Worm (Caenorhabditis elegans) whole organism, L4 larva: ENCODE measurements around the gene F23F12.3.

Experiments used
- F10B5.3 ChIP-seq: sonication (generic microtip); optimal IDR thresholded peaks from 2 replicates; lab custom pipeline; 2016; ENCODE audit warnings: mild to moderate bottlenecking, missing genetic modification characterization, missing compliant biosample characterization
- F26F4.8 ChIP-seq: fragments of 200-800 bp; sonication (Bioruptor generic); conservative IDR thresholded peaks from 2 replicates; pipeline ENCODE4 v1.3.6; 2022; ENCODE audit warnings: missing genetic modification characterization, missing compliant biosample characterization
- F44E2.7 ChIP-seq: fragments of 200-800 bp; sonication (Bioruptor generic); IDR thresholded peaks from 2 replicates; pipeline ENCODE4 v2.1.2; 2022; ENCODE audit warnings: missing genetic modification characterization, missing compliant biosample characterization
- T20F7.1 ChIP-seq: fragments of 200-800 bp; sonication (Bioruptor generic); optimal IDR thresholded peaks from 2 replicates; lab custom pipeline; 2018; ENCODE audit warnings: mild to moderate bottlenecking, missing genetic modification characterization, missing compliant biosample characterization
- Y5F2A.4 ChIP-seq: fragments of 200-800 bp; sonication (Bioruptor generic); optimal IDR thresholded peaks from 2 replicates; lab custom pipeline; 2018; ENCODE audit warnings: mild to moderate bottlenecking, missing genetic modification characterization, missing compliant biosample characterization
- Y75B8A.6 ChIP-seq: fragments of 200-800 bp; sonication (Bioruptor generic); IDR thresholded peaks from 2 replicates; pipeline ENCODE4 v1.3.6; 2022; ENCODE audit warnings: missing genetic modification reagents, missing genetic modification characterization, missing compliant biosample characterization
- aha-1 ChIP-seq: fragments of 150-350 bp; peaks from one replicate; lab custom pipeline; 2014; ENCODE audit warnings: missing biosample characterization, missing genetic modification characterization
- ama-1 ChIP-seq: fragments of 150-350 bp; optimal IDR thresholded peaks from 2 replicates; lab custom pipeline; 2014; ENCODE audit warnings: inconsistent platforms, mixed read lengths
- attf-4 ChIP-seq: sonication (generic microtip); optimal IDR thresholded peaks from 3 replicates; lab custom pipeline; 2017; ENCODE audit warnings: missing biosample characterization, missing genetic modification characterization
- ceh-32 ChIP-seq: sonication (generic microtip); optimal IDR thresholded peaks from 2 replicates; lab custom pipeline; 2016; ENCODE audit warnings: mild to moderate bottlenecking, missing genetic modification characterization, missing compliant biosample characterization; ENCODE audit not compliant: poor library complexity
- daf-12 ChIP-seq: fragments of 150-350 bp; optimal IDR thresholded peaks from 2 replicates; lab custom pipeline; 2014; ENCODE audit warnings: missing biosample characterization, missing genetic modification reagents, missing genetic modification characterization
- dmd-6 ChIP-seq: fragments of 200-800 bp; sonication (Bioruptor generic); IDR thresholded peaks from 2 replicates; pipeline ENCODE4 v1.3.6; 2022; ENCODE audit warnings: missing genetic modification reagents, missing genetic modification characterization, missing compliant biosample characterization
- dpl-1 ChIP-seq: fragments of 150-350 bp; optimal IDR thresholded peaks from 2 replicates; lab custom pipeline; 2014; ENCODE audit warnings: missing biosample characterization, missing genetic modification reagents, missing genetic modification characterization
- duxl-1 ChIP-seq: sonication (generic microtip); optimal IDR thresholded peaks from 2 replicates; lab custom pipeline; 2016; ENCODE audit warnings: mild to moderate bottlenecking, missing genetic modification characterization, moderate library complexity, missing compliant biosample characterization; ENCODE audit not compliant: poor library complexity
- dve-1 ChIP-seq: sonication (generic microtip); optimal IDR thresholded peaks from 2 replicates; lab custom pipeline; 2017; ENCODE audit warnings: antibody characterized with exemption, mild to moderate bottlenecking, missing genetic modification characterization, missing compliant biosample characterization; ENCODE audit not compliant: insufficient read depth
- fkh-10 ChIP-seq: fragments of 150-350 bp; optimal IDR thresholded peaks from 2 replicates; lab custom pipeline; 2014; ENCODE audit warnings: missing biosample characterization, missing genetic modification reagents, missing genetic modification characterization
- fos-1 ChIP-seq: fragments of 150-350 bp; optimal IDR thresholded peaks from 2 replicates; lab custom pipeline; 2014; ENCODE audit warnings: missing biosample characterization, missing genetic modification characterization
- gei-8 ChIP-seq: fragments of 200-800 bp; sonication (Bioruptor generic); optimal IDR thresholded peaks from 2 replicates; lab custom pipeline; 2018; ENCODE audit warnings: mild to moderate bottlenecking, missing genetic modification characterization, missing compliant biosample characterization
- hlh-11 ChIP-seq: fragments of 200-800 bp; sonication (Bioruptor generic); optimal IDR thresholded peaks from 2 replicates; lab custom pipeline; 2018; ENCODE audit warnings: mild to moderate bottlenecking, missing genetic modification characterization, missing compliant biosample characterization
- hlh-30 ChIP-seq: sonication (generic microtip); optimal IDR thresholded peaks from 2 replicates; lab custom pipeline; 2017; ENCODE audit warnings: antibody characterized with exemption, mild to moderate bottlenecking, missing genetic modification characterization, missing compliant biosample characterization; ENCODE audit not compliant: insufficient read depth
- hmg-1.1 ChIP-seq: fragments of 200-800 bp; sonication (Bioruptor generic); IDR thresholded peaks from 2 replicates; pipeline ENCODE4 v1.3.6; 2022; ENCODE audit warnings: missing genetic modification reagents, missing genetic modification characterization, missing compliant biosample characterization
- jun-1 ChIP-seq: fragments of 150-350 bp; optimal IDR thresholded peaks from 2 replicates; lab custom pipeline; 2014; ENCODE audit warnings: missing biosample characterization, missing genetic modification reagents, missing genetic modification characterization
- lin-1 ChIP-seq: fragments of 200-800 bp; sonication (Bioruptor generic); IDR thresholded peaks from 2 replicates; pipeline ENCODE4 v1.3.6; 2022; ENCODE audit warnings: missing genetic modification reagents, missing genetic modification characterization, missing compliant biosample characterization
- lin-15B ChIP-seq: fragments of 150-350 bp; sonication (generic microtip); optimal IDR thresholded peaks from 3 replicates; lab custom pipeline; 2014; ENCODE audit warnings: missing biosample characterization, missing genetic modification characterization
- lin-38 ChIP-seq: fragments of 200-800 bp; sonication (Bioruptor generic); IDR thresholded peaks from 2 replicates; pipeline ENCODE4 v1.3.6; 2022; ENCODE audit warnings: missing genetic modification reagents, missing genetic modification characterization, missing compliant biosample characterization
- lsy-2 ChIP-seq, 2 experiments: fragments of 150-350 bp in 1 of 2; sonication (generic microtip) in 1 of 2; optimal IDR thresholded peaks; 2 replicates each; lab custom pipeline; 2014 to 2017; ENCODE audit warnings: missing biosample characterization in 2 of 2, missing genetic modification characterization in 2 of 2
- madf-9 ChIP-seq: fragments of 200-800 bp; sonication (Bioruptor generic); conservative IDR thresholded peaks from 2 replicates; pipeline ENCODE4 v1.3.6; 2022; ENCODE audit warnings: missing genetic modification reagents, missing genetic modification characterization, missing compliant biosample characterization
- mdt-29 ChIP-seq: fragments of 200-800 bp; sonication (Bioruptor generic); IDR thresholded peaks from 2 replicates; pipeline ENCODE4 v1.3.6; 2022; ENCODE audit warnings: missing genetic modification reagents, missing genetic modification characterization, missing compliant biosample characterization
- mep-1 ChIP-seq: fragments of 150-350 bp; sonication (generic microtip); optimal IDR thresholded peaks from 3 replicates; lab custom pipeline; 2014; ENCODE audit warnings: missing biosample characterization, missing genetic modification characterization
- mes-2 ChIP-seq: sonication (generic microtip); optimal IDR thresholded peaks from 2 replicates; lab custom pipeline; 2016; ENCODE audit warnings: missing genotype, mild to moderate bottlenecking, missing genetic modification characterization, missing compliant biosample characterization; ENCODE audit not compliant: poor library complexity, severe bottlenecking
- mxl-3 ChIP-seq: fragments of 200-800 bp; sonication (Bioruptor generic); optimal IDR thresholded peaks from 2 replicates; lab custom pipeline; 2018; ENCODE audit warnings: mild to moderate bottlenecking, missing genetic modification characterization, missing compliant biosample characterization
- nhr-11 ChIP-seq: fragments of 150-350 bp; optimal IDR thresholded peaks from 2 replicates; lab custom pipeline; 2014; ENCODE audit warnings: missing biosample characterization, missing genetic modification characterization
- nhr-111 ChIP-seq: fragments of 200-800 bp; sonication (Bioruptor generic); optimal IDR thresholded peaks from 2 replicates; lab custom pipeline; 2018; ENCODE audit warnings: mild to moderate bottlenecking, missing genetic modification characterization, missing compliant biosample characterization
- nhr-237 ChIP-seq: sonication (generic microtip); optimal IDR thresholded peaks from 2 replicates; lab custom pipeline; 2017; ENCODE audit warnings: missing biosample characterization, missing genetic modification characterization
- nhr-25 ChIP-seq: sonication (generic microtip); optimal IDR thresholded peaks from 2 replicates; lab custom pipeline; 2017; ENCODE audit warnings: missing genetic modification characterization, mild to moderate bottlenecking, missing compliant biosample characterization, antibody characterized with exemption, moderate library complexity, borderline replicate concordance; ENCODE audit not compliant: insufficient read depth
- nhr-28 ChIP-seq: fragments of 150-350 bp; optimal IDR thresholded peaks from 2 replicates; lab custom pipeline; 2014; ENCODE audit warnings: missing biosample characterization, missing genetic modification characterization
- nhr-42 ChIP-seq: fragments of 200-800 bp; sonication (Bioruptor generic); IDR thresholded peaks from 2 replicates; pipeline ENCODE4 v1.3.6; 2022; ENCODE audit warnings: missing genetic modification characterization, missing compliant biosample characterization
- nhr-48 ChIP-seq: sonication (generic microtip); optimal IDR thresholded peaks from 2 replicates; lab custom pipeline; 2016; ENCODE audit warnings: mild to moderate bottlenecking, missing genetic modification characterization, missing compliant biosample characterization
- nhr-76 ChIP-seq: fragments of 150-350 bp; optimal IDR thresholded peaks from 2 replicates; lab custom pipeline; 2014; ENCODE audit warnings: missing biosample characterization, missing genetic modification characterization
- nhr-77 ChIP-seq: fragments of 150-350 bp; optimal IDR thresholded peaks from 2 replicates; lab custom pipeline; 2014; ENCODE audit warnings: missing biosample characterization, missing genetic modification characterization
- php-3 ChIP-seq: fragments of 200-800 bp; sonication (Bioruptor generic); IDR thresholded peaks from 2 replicates; pipeline ENCODE4 v1.3.6; 2022; ENCODE audit warnings: missing genetic modification reagents, missing genetic modification characterization, missing compliant biosample characterization
- rbr-2 ChIP-seq: sonication (generic microtip); optimal IDR thresholded peaks from 2 replicates; lab custom pipeline; 2016; ENCODE audit warnings: missing genotype, missing genetic modification characterization, missing compliant biosample characterization
- snpc-4 ChIP-seq: fragments of 150-350 bp; optimal IDR thresholded peaks from 2 replicates; lab custom pipeline; 2014; ENCODE audit warnings: missing biosample characterization, missing genetic modification characterization
- unc-62 ChIP-seq, 3 experiments: fragments of 150-350 bp in 1 of 3; sonication (generic microtip); optimal IDR thresholded peaks in 2 of 3; peaks in 1 of 3; 1 replicate in 1 of 3; 2 replicates in 2 of 3; lab custom pipeline; 2014 to 2017; ENCODE audit warnings: missing biosample characterization in 3 of 3, missing genetic modification characterization in 3 of 3, missing genetic modification reagents in 3 of 3, missing genotype in 1 of 3
- zag-1 ChIP-seq: fragments of 150-350 bp; optimal IDR thresholded peaks from 2 replicates; lab custom pipeline; 2014; ENCODE audit warnings: missing biosample characterization, missing genetic modification characterization
- zfp-2 ChIP-seq: sonication (generic microtip); optimal IDR thresholded peaks from 2 replicates; lab custom pipeline; 2016; ENCODE audit warnings: mild to moderate bottlenecking, missing genetic modification characterization, missing compliant biosample characterization
- zip-11 ChIP-seq: fragments of 200-800 bp; sonication (Bioruptor generic); IDR thresholded peaks from 2 replicates; pipeline ENCODE4 v1.3.6; 2022; ENCODE audit warnings: missing genetic modification characterization, missing compliant biosample characterization
- ztf-11 ChIP-seq: fragments of 150-350 bp; optimal IDR thresholded peaks from 2 replicates; lab custom pipeline; 2014; ENCODE audit warnings: missing biosample characterization, missing genetic modification characterization
- ztf-7 ChIP-seq: fragments of 150-350 bp; optimal IDR thresholded peaks from 2 replicates; lab custom pipeline; 2014; ENCODE audit warnings: missing biosample characterization, missing genetic modification characterization

The F23F12.3 gene

DNA sequence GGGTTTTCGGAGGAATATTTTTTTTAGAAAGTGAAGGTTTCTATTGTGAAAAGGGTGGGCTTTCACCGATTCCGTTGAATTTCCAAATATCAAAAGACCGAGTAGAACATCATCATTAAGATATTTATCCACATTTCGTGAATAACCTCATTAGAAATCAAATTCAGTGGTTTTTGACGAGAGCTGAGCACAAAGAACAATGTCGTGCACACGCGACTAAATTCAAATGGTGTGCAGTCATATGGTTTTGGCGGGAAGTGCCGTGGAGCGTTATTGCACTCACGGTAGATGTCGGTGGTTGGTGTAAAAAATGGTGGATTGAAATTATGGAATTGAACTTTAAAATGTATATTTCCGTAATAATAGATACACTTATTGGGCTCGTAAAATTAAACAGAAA lies 47.6 kb upstream of the F23F12.3 start (continued):
- no peak for TF ChIP-seq ceh-32 (tag; lab: Kevin White, UChicago)
- TF ChIP-seq mxl-3, result no peak
- TF ChIP-seq T20F7.1 (GFP tag; lab: Kevin White, UChicago), result no peak
- TF ChIP-seq daf-12, result no peak
- TF ChIP-seq F26F4.8 (GFP tag; lab: Robert Waterston, UW), result no peak
- TF ChIP-seq zip-11 (GFP tag; lab: Robert Waterston, UW), result no peak
- TF ChIP-seq hlh-11, result peak; percentile 10
- no peak for TF ChIP-seq madf-9 (GFP tag; lab: Robert Waterston, UW)
- no peak for TF ChIP-seq nhr-25
- no peak for TF ChIP-seq rbr-2 (tag; lab: Kevin White, UChicago)
- TF ChIP-seq lin-38 (GFP tag; lab: Robert Waterston, UW), result peak; percentile 39; the same call in 1 of the 2 replicates
- no peak for TF ChIP-seq zag-1 (tag; lab: Kevin White, UChicago)
- TF ChIP-seq zfp-2, result no peak
- 0 out of 2 replicates have a peak, but pooled peaks have one; percentile 11 for TF ChIP-seq hmg-1.1 (GFP tag; lab: Robert Waterston, UW)
- TF ChIP-seq mes-2 (tag; lab: Kevin White, UChicago), result peak; percentile 5
- peak; percentile 40 for TF ChIP-seq mep-1 (tag; lab: Kevin White, UChicago)
- no peak for TF ChIP-seq attf-4 (tag; lab: Kevin White, UChicago)
- no peak for TF ChIP-seq ztf-7
- no peak for TF ChIP-seq nhr-42 (GFP tag; lab: Robert Waterston, UW)
- TF ChIP-seq dmd-6 (GFP tag; lab: Robert Waterston, UW), result no peak
- TF ChIP-seq dpl-1 (GFP tag; lab: Kevin White, UChicago), result peak; percentile 58
- peak; percentile 5 for TF ChIP-seq dve-1 (tag; lab: Kevin White, UChicago)
- TF ChIP-seq Y5F2A.4, result no peak
- TF ChIP-seq hlh-30, result peak; percentile 76

DNA sequence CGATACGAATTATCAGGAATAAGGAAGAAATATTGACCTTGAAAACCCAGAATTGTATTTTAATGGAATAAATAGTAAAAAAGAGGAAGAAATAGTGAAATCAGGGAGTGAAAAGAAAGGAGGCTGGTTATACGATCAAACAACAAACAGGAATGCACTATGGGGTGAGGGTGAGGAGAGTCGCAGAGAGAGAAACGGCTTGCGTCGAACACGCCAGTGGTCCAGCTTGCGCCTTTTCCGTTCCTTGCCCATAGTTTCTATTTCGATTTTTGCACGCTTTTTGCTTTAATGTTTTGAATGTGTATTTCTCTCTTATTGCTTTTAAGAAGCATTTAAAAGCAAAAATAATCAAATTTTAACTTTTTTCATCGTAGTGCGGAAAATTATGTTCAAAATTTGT lies 46.6 kb upstream of the F23F12.3 start:
- no peak for TF ChIP-seq F26F4.8 (GFP tag; lab: Robert Waterston, UW)
- peak; percentile 34 for TF ChIP-seq nhr-48 (tag; lab: Kevin White, UChicago)
- no peak for TF ChIP-seq mdt-29 (GFP tag; lab: Robert Waterston, UW)
- TF ChIP-seq duxl-1, result peak; percentile 51
- TF ChIP-seq F44E2.7 (GFP tag; lab: Robert Waterston, UW), result no peak
- peak; percentile 71 for TF ChIP-seq mxl-3
- peak in 1 of 2 experiments; percentile 65 for TF ChIP-seq unc-62 (GFP tag; optimal IDR thresholded peaks at IDR 0.05 in 1 of 2; lab: Kevin White, UChicago)
- no peak for TF ChIP-seq unc-62 (tag; optimal IDR thresholded peaks at IDR 0.05; lab: Kevin White, UChicago)
- TF ChIP-seq snpc-4 (tag; lab: Kevin White, UChicago), result no peak
- peak; percentile 87 for TF ChIP-seq rbr-2 (tag; lab: Kevin White, UChicago)
- TF ChIP-seq fos-1, result no peak
- TF ChIP-seq jun-1 (tag; lab: Kevin White, UChicago), result peak; percentile 5
- peak; percentile 7 for TF ChIP-seq fkh-10
- TF ChIP-seq dpl-1 (GFP tag; lab: Kevin White, UChicago), result peak; percentile 81
- TF ChIP-seq gei-8 (GFP tag; lab: Kevin White, UChicago), result no peak
- TF ChIP-seq hlh-30, result peak; percentile 72
- peak; percentile 91 for TF ChIP-seq dve-1 (tag; lab: Kevin White, UChicago)
- TF ChIP-seq nhr-77, result peak; percentile 72
- no peak for TF ChIP-seq Y75B8A.6 (GFP tag; lab: Robert Waterston, UW)
- TF ChIP-seq lin-15B (tag; lab: Kevin White, UChicago), result no peak
- TF ChIP-seq php-3, result no peak
- TF ChIP-seq nhr-111 (GFP tag; lab: Kevin White, UChicago), result no peak
- TF ChIP-seq dmd-6 (GFP tag; lab: Robert Waterston, UW), result peak; percentile 65
- peak; percentile 95 for TF ChIP-seq mep-1 (tag; lab: Kevin White, UChicago)
- TF ChIP-seq Y5F2A.4, result no peak
- peak; percentile 71 to 92 for TF ChIP-seq lsy-2 (tag; optimal IDR thresholded peaks at IDR 0.05; lab: Kevin White, UChicago)
- no peak for TF ChIP-seq nhr-76 (tag; lab: Kevin White, UChicago)
- TF ChIP-seq T20F7.1 (GFP tag; lab: Kevin White, UChicago), result peak; percentile 62
- TF ChIP-seq ztf-11 (tag; lab: Kevin White, UChicago), result no peak
- TF ChIP-seq ama-1 (lab: Kevin White, UChicago), result peak; percentile 38
- TF ChIP-seq aha-1, result peak; percentile 98
- TF ChIP-seq lin-1, result peak; percentile 66
- TF ChIP-seq hmg-1.1 (GFP tag; lab: Robert Waterston, UW), result peak; percentile 78
- no peak for TF ChIP-seq F10B5.3 (tag; lab: Kevin White, UChicago)
- peak; percentile 82 for TF ChIP-seq nhr-11
- peak; percentile 80 for TF ChIP-seq nhr-28
- TF ChIP-seq nhr-237, result no peak
